Worm (Caenorhabditis elegans) whole organism, L3 larva: Measurements from ENCODE around the gene rrc-1.
A peak's percentile ranks its signal among the peaks of the same experiment; 100 is the strongest.

ENCODE experiments used
- R02D3.7 ChIP-seq: fragments of 150-350 bp; optimal IDR thresholded peaks from 2 replicates; lab custom pipeline; 2014; ENCODE audit warnings: missing biosample characterization, missing genetic modification characterization
- ZK546.5 ChIP-seq: sonication (generic microtip); optimal IDR thresholded peaks from 2 replicates; lab custom pipeline; 2017; ENCODE audit warnings: missing biosample characterization, missing genetic modification characterization
- aly-2 ChIP-seq: fragments of 150-350 bp; optimal IDR thresholded peaks from 2 replicates; lab custom pipeline; 2014; ENCODE audit warnings: missing biosample characterization, missing genetic modification characterization
- ama-1 ChIP-seq: fragments of 150-350 bp; optimal IDR thresholded peaks from 2 replicates; lab custom pipeline; 2018
- ceh-16 ChIP-seq: sonication (generic microtip); optimal IDR thresholded peaks from 2 replicates; lab custom pipeline; 2017; ENCODE audit warnings: missing biosample characterization, missing genetic modification characterization
- ceh-28 ChIP-seq: fragments of 150-350 bp; optimal IDR thresholded peaks from 2 replicates; lab custom pipeline; 2014; ENCODE audit warnings: missing biosample characterization, missing genetic modification reagents, missing genetic modification characterization
- ceh-82 ChIP-seq: fragments of 150-350 bp; optimal IDR thresholded peaks from 2 replicates; lab custom pipeline; 2014; ENCODE audit warnings: missing biosample characterization, missing genetic modification characterization
- ceh-9 ChIP-seq: sonication (generic microtip); optimal IDR thresholded peaks from 2 replicates; lab custom pipeline; 2018; ENCODE audit warnings: missing biosample characterization, missing genetic modification characterization
- daf-12 ChIP-seq: fragments of 150-350 bp; optimal IDR thresholded peaks from 2 replicates; lab custom pipeline; 2014; ENCODE audit warnings: missing biosample characterization, missing genetic modification reagents, missing genetic modification characterization
- egl-27 ChIP-seq: sonication (generic microtip); optimal IDR thresholded peaks from 4 replicates; lab custom pipeline; 2017; ENCODE audit warnings: missing biosample characterization, missing genetic modification reagents, missing genetic modification characterization
- egl-5 ChIP-seq: fragments of 150-350 bp; optimal IDR thresholded peaks from 2 replicates; lab custom pipeline; 2017; ENCODE audit warnings: missing biosample characterization, missing genetic modification reagents, missing genetic modification characterization, inconsistent platforms
- elt-1 ChIP-seq: fragments of 150-350 bp; optimal IDR thresholded peaks from 2 replicates; lab custom pipeline; 2014; ENCODE audit warnings: missing biosample characterization, missing genetic modification characterization
- elt-2 ChIP-seq: sonication (generic microtip); optimal IDR thresholded peaks from 2 replicates; lab custom pipeline; 2016; ENCODE audit warnings: missing genetic modification reagents, mild to moderate bottlenecking, missing genetic modification characterization, missing compliant biosample characterization
- elt-3 ChIP-seq, 3 experiments: fragments of 150-350 bp in 1 of 3; sonication (generic microtip) in 2 of 3; optimal IDR thresholded peaks; 2 replicates in 2 of 3; 4 replicates in 1 of 3; lab custom pipeline; 2014 to 2017; ENCODE audit warnings: missing biosample characterization in 3 of 3, missing genetic modification characterization in 3 of 3
- eor-1 ChIP-seq, 2 experiments: fragments of 150-350 bp; optimal IDR thresholded peaks; 2 replicates each; lab custom pipeline; 2014 to 2018; ENCODE audit warnings: missing biosample characterization in 2 of 2, missing genetic modification characterization in 2 of 2
- fkh-10 ChIP-seq: sonication (generic microtip); optimal IDR thresholded peaks from 2 replicates; lab custom pipeline; 2017; ENCODE audit warnings: missing biosample characterization, missing genetic modification reagents, missing genetic modification characterization
- fkh-2 ChIP-seq: fragments of 150-350 bp; optimal IDR thresholded peaks from 2 replicates; lab custom pipeline; 2014; ENCODE audit warnings: missing biosample characterization, missing genetic modification reagents, missing genetic modification characterization
- fos-1 ChIP-seq: fragments of 150-350 bp; optimal IDR thresholded peaks from 2 replicates; lab custom pipeline; 2014; ENCODE audit warnings: missing biosample characterization, missing genetic modification characterization
- hmg-11 ChIP-seq: sonication (generic microtip); optimal IDR thresholded peaks from 2 replicates; lab custom pipeline; 2016; ENCODE audit warnings: missing genetic modification characterization, missing compliant biosample characterization
- jun-1 ChIP-seq: fragments of 150-350 bp; optimal IDR thresholded peaks from 2 replicates; lab custom pipeline; 2014; ENCODE audit warnings: missing biosample characterization, missing genetic modification reagents, missing genetic modification characterization
- lin-15B ChIP-seq: fragments of 150-350 bp; optimal IDR thresholded peaks from 2 replicates; lab custom pipeline; 2014; ENCODE audit warnings: missing biosample characterization, missing genetic modification characterization
- lin-39 ChIP-seq: fragments of 150-350 bp; optimal IDR thresholded peaks from 2 replicates; lab custom pipeline; 2018; ENCODE audit warnings: missing biosample characterization, missing genetic modification reagents, missing genetic modification characterization
- lsy-12 ChIP-seq: sonication (generic microtip); optimal IDR thresholded peaks from 2 replicates; lab custom pipeline; 2016; ENCODE audit warnings: mild to moderate bottlenecking, missing genetic modification characterization, missing compliant biosample characterization
- mdl-1 ChIP-seq: fragments of 150-350 bp; optimal IDR thresholded peaks from 2 replicates; lab custom pipeline; 2014; ENCODE audit warnings: missing biosample characterization, missing genetic modification characterization
- mml-1 ChIP-seq: fragments of 150-350 bp; sonication (generic microtip); optimal IDR thresholded peaks from 3 replicates; lab custom pipeline; 2014; ENCODE audit warnings: missing biosample characterization, missing genetic modification characterization
- nfya-1 ChIP-seq: sonication (generic microtip); optimal IDR thresholded peaks from 2 replicates; lab custom pipeline; 2017; ENCODE audit warnings: missing genetic modification characterization, mild to moderate bottlenecking, missing compliant biosample characterization, antibody characterized with exemption, moderate library complexity; ENCODE audit not compliant: insufficient read depth
- nhr-11 ChIP-seq: fragments of 150-350 bp; optimal IDR thresholded peaks from 2 replicates; lab custom pipeline; 2014; ENCODE audit warnings: missing biosample characterization, missing genetic modification characterization
- nhr-12 ChIP-seq: fragments of 150-350 bp; optimal IDR thresholded peaks from 2 replicates; lab custom pipeline; 2014; ENCODE audit warnings: missing biosample characterization, missing genetic modification characterization
- nhr-23 ChIP-seq: fragments of 150-350 bp; optimal IDR thresholded peaks from 2 replicates; lab custom pipeline; 2014; ENCODE audit warnings: missing biosample characterization, missing genetic modification reagents, missing genetic modification characterization
- nhr-237 ChIP-seq: fragments of 150-350 bp; optimal IDR thresholded peaks from 2 replicates; lab custom pipeline; 2014; ENCODE audit warnings: missing biosample characterization, missing genetic modification characterization
- nhr-28 ChIP-seq: fragments of 150-350 bp; optimal IDR thresholded peaks from 2 replicates; lab custom pipeline; 2014; ENCODE audit warnings: missing biosample characterization, missing genetic modification characterization
- nhr-43 ChIP-seq: sonication (generic microtip); optimal IDR thresholded peaks from 2 replicates; lab custom pipeline; 2016; ENCODE audit warnings: mild to moderate bottlenecking, missing genetic modification characterization, missing compliant biosample characterization; ENCODE audit not compliant: poor library complexity, severe bottlenecking
- nhr-67 ChIP-seq: fragments of 150-350 bp; optimal IDR thresholded peaks from 2 replicates; lab custom pipeline; 2014; ENCODE audit warnings: missing biosample characterization, missing genetic modification characterization
- nhr-76 ChIP-seq: fragments of 150-350 bp; sonication (generic microtip); optimal IDR thresholded peaks from 5 replicates; lab custom pipeline; 2014; ENCODE audit warnings: missing biosample characterization, missing genetic modification characterization
- nhr-77 ChIP-seq: fragments of 150-350 bp; optimal IDR thresholded peaks from 2 replicates; lab custom pipeline; 2014; ENCODE audit warnings: missing biosample characterization, missing genetic modification characterization
- pha-4 ChIP-seq: fragments of 150-350 bp; optimal IDR thresholded peaks from 2 replicates; lab custom pipeline; 2014; ENCODE audit warnings: missing biosample characterization, missing genetic modification reagents, missing genetic modification characterization
- pqm-1 ChIP-seq: fragments of 150-350 bp; optimal IDR thresholded peaks from 2 replicates; lab custom pipeline; 2017; ENCODE audit warnings: missing biosample characterization, missing genetic modification characterization, inconsistent platforms
- sea-2 ChIP-seq: fragments of 150-350 bp; sonication (generic microtip); optimal IDR thresholded peaks from 4 replicates; lab custom pipeline; 2014; ENCODE audit warnings: missing biosample characterization, missing genetic modification reagents, missing genetic modification characterization
- skn-1 ChIP-seq: fragments of 150-350 bp; optimal IDR thresholded peaks from 2 replicates; lab custom pipeline; 2014; ENCODE audit warnings: missing biosample characterization, missing genetic modification characterization
- snpc-4 ChIP-seq: fragments of 150-350 bp; optimal IDR thresholded peaks from 2 replicates; lab custom pipeline; 2014; ENCODE audit warnings: missing biosample characterization, missing genetic modification characterization
- tbx-2 ChIP-seq: sonication (generic microtip); optimal IDR thresholded peaks from 2 replicates; lab custom pipeline; 2016; ENCODE audit warnings: mild to moderate bottlenecking, missing genetic modification characterization, missing compliant biosample characterization
- unc-39 ChIP-seq: sonication (generic microtip); optimal IDR thresholded peaks from 4 replicates; lab custom pipeline; 2017; ENCODE audit warnings: missing biosample characterization, missing genetic modification characterization
- unc-62 ChIP-seq: fragments of 150-350 bp; sonication (generic microtip); optimal IDR thresholded peaks from 4 replicates; lab custom pipeline; 2014; ENCODE audit warnings: missing biosample characterization, missing genetic modification reagents, missing genetic modification characterization
- zag-1 ChIP-seq: fragments of 150-350 bp; optimal IDR thresholded peaks from 2 replicates; lab custom pipeline; 2014; ENCODE audit warnings: missing biosample characterization, missing genetic modification characterization
- ztf-11 ChIP-seq: fragments of 150-350 bp; optimal IDR thresholded peaks from 2 replicates; lab custom pipeline; 2014; ENCODE audit warnings: missing biosample characterization, missing genetic modification characterization
- ztf-4 ChIP-seq: fragments of 150-350 bp; optimal IDR thresholded peaks from 2 replicates; lab custom pipeline; 2014; ENCODE audit warnings: missing biosample characterization, missing genetic modification characterization

Gene rrc-1

ce11 chrX:9837989-9838541, 7.0 kb upstream of the rrc-1 start, which contains the start of gene ipla-2 (continued):
- TF ChIP-seq lin-39 (peak; percentile 47), daf-12 (tag; lab: Kevin White, UChicago) (no peak), unc-39 (no peak), nhr-77 (no peak), ama-1 (lab: Kevin White, UChicago) (peak; percentile 45), nhr-12 (tag; lab: Kevin White, UChicago) (no peak), hmg-11 (peak; percentile 56), lsy-12 (no peak), fkh-2 (tag; lab: Kevin White, UChicago) (no peak), nhr-237 (tag; lab: Kevin White, UChicago) (no peak), pqm-1 (tag; lab: Kevin White, UChicago) (peak; percentile 46), jun-1 (tag; lab: Kevin White, UChicago) (peak; percentile 39)
- TF ChIP-seq, all 47 proteins: peak for 14

- TF ChIP-seq nfya-1 (tag; lab: Kevin White, UChicago) (peak; percentile 32), skn-1 (tag; lab: Kevin White, UChicago) (no peak), nhr-28 (tag; lab: Kevin White, UChicago) (no peak), mml-1 (tag; lab: Kevin White, UChicago) (no peak), ama-1 (lab: Kevin White, UChicago) (no peak), unc-62 (GFP tag; lab: Kevin White, UChicago) (no peak)
Measured at ce11 chrX:9832370-9832769, 1.3 kb upstream of the rrc-1 start.

ce11 chrX:9822606-9823264, 8.4 kb downstream of the rrc-1 start:
- TF ChIP-seq elt-3 (tag; optimal IDR thresholded peaks at IDR 0.05; lab: Kevin White, UChicago): no peak
- TF ChIP-seq fkh-10 (GFP tag; lab: Kevin White, UChicago): no peak
- no peak for TF ChIP-seq ztf-11 (tag; lab: Kevin White, UChicago)
- peak; percentile 77 for TF ChIP-seq jun-1 (tag; lab: Kevin White, UChicago)
- TF ChIP-seq ztf-4 (tag; lab: Kevin White, UChicago): no peak
- TF ChIP-seq egl-27 (tag; lab: Kevin White, UChicago): no peak
- TF ChIP-seq mml-1 (tag; lab: Kevin White, UChicago): no peak
- TF ChIP-seq ama-1 (lab: Kevin White, UChicago): no peak
- TF ChIP-seq skn-1 (tag; lab: Kevin White, UChicago): peak; percentile 95
- no peak for TF ChIP-seq ZK546.5 (tag; lab: Kevin White, UChicago)
- TF ChIP-seq nhr-77: no peak
- peak; percentile 52 for TF ChIP-seq lin-39
- no peak for TF ChIP-seq daf-12 (tag; lab: Kevin White, UChicago)
- peak; percentile 55 for TF ChIP-seq pqm-1 (tag; lab: Kevin White, UChicago)
- TF ChIP-seq nhr-76 (tag; lab: Kevin White, UChicago): no peak
- TF ChIP-seq pha-4 (tag; lab: Kevin White, UChicago): no peak
- TF ChIP-seq R02D3.7 (tag; lab: Kevin White, UChicago): no peak
- TF ChIP-seq nfya-1 (tag; lab: Kevin White, UChicago): peak; percentile 70
- no peak for TF ChIP-seq ceh-82 (tag; lab: Kevin White, UChicago)
- TF ChIP-seq ceh-16 (tag; lab: Kevin White, UChicago): no peak
- TF ChIP-seq zag-1 (tag; lab: Kevin White, UChicago): no peak
- no peak for TF ChIP-seq unc-39
- TF ChIP-seq lin-15B (tag; lab: Kevin White, UChicago): no peak
- TF ChIP-seq fkh-2 (tag; lab: Kevin White, UChicago): no peak
- no peak for TF ChIP-seq ceh-9
- no peak for TF ChIP-seq sea-2 (GFP tag; lab: Kevin White, UChicago)
- TF ChIP-seq nhr-28 (tag; lab: Kevin White, UChicago): no peak
- no peak for TF ChIP-seq nhr-67 (tag; lab: Kevin White, UChicago)
- TF ChIP-seq nhr-23: peak; percentile 50
- TF ChIP-seq fos-1 (tag; lab: Kevin White, UChicago): no peak
- TF ChIP-seq eor-1 (tag; optimal IDR thresholded peaks at IDR 0.05; lab: Kevin White, UChicago): no peak
- TF ChIP-seq tbx-2 (tag; lab: Kevin White, UChicago): no peak
- no peak for TF ChIP-seq snpc-4 (tag; lab: Kevin White, UChicago)
- TF ChIP-seq nhr-237 (tag; lab: Kevin White, UChicago): no peak
- peak; percentile 60 for TF ChIP-seq ceh-28 (tag; lab: Kevin White, UChicago)
- no peak for TF ChIP-seq aly-2 (tag; lab: Kevin White, UChicago)
- TF ChIP-seq elt-1: no peak
- no peak for TF ChIP-seq nhr-12 (tag; lab: Kevin White, UChicago)
- TF ChIP-seq egl-5: peak; percentile 73
- no peak for TF ChIP-seq lsy-12
- TF ChIP-seq mdl-1: no peak
- no peak for TF ChIP-seq nhr-11
- TF ChIP-seq nhr-43 (tag; lab: Kevin White, UChicago): no peak
- peak; percentile 69 for TF ChIP-seq elt-2 (tag; lab: Kevin White, UChicago)
- TF ChIP-seq unc-62 (GFP tag; lab: Kevin White, UChicago): no peak
